Fruit fly (Drosophila melanogaster) whole organism, embryonic: ENCODE measurements around the gene Caf1-55.
A peak's percentile ranks its signal among the peaks of the same experiment; 100 is the strongest.

ENCODE experiments used
- Asciz ChIP-seq: fragments of 200-800 bp; sonication (Bioruptor generic); optimal IDR thresholded peaks from 2 replicates; lab custom pipeline; 2017; ENCODE audit warnings: missing biosample characterization, mild to moderate bottlenecking, missing genetic modification characterization, missing genetic modification reagents
- CG10147 ChIP-seq: fragments of 200-800 bp; sonication (Bioruptor generic); optimal IDR thresholded peaks from 2 replicates; lab custom pipeline; 2019; ENCODE audit warnings: missing biosample characterization, mild to moderate bottlenecking, missing genetic modification characterization, moderate library complexity
- CG11093 ChIP-seq: fragments of 200-800 bp; sonication (Bioruptor generic); IDR thresholded peaks from 3 replicates; pipeline ENCODE4 v1.3.6; 2022; ENCODE audit warnings: missing biosample characterization, missing genetic modification characterization
- CG12104 ChIP-seq: fragments of 200-800 bp; sonication (Bioruptor generic); optimal IDR thresholded peaks from 3 replicates; lab custom pipeline; 2016; ENCODE audit warnings: missing biosample characterization, missing genetic modification characterization
- CG13296 ChIP-seq: fragments of 200-800 bp; sonication (Bioruptor generic); optimal IDR thresholded peaks from 3 replicates; lab custom pipeline; 2018; ENCODE audit warnings: missing biosample characterization, mild to moderate bottlenecking, missing genetic modification characterization
- CG13624 ChIP-seq: fragments of 200-800 bp; sonication (Bioruptor generic); optimal IDR thresholded peaks from 2 replicates; lab custom pipeline; 2016; ENCODE audit warnings: missing biosample characterization, missing genetic modification characterization
- CG13894 ChIP-seq: fragments of 200-800 bp; sonication (Bioruptor generic); optimal IDR thresholded peaks from 3 replicates; lab custom pipeline; 2018; ENCODE audit warnings: missing biosample characterization, mild to moderate bottlenecking, missing genetic modification characterization, moderate library complexity
- CG14441 ChIP-seq: fragments of 200-800 bp; sonication (Bioruptor generic); IDR thresholded peaks from 2 replicates; pipeline ENCODE4 v1.3.6; 2022; ENCODE audit warnings: missing biosample characterization, missing genetic modification characterization
- CG18619 ChIP-seq: fragments of 200-800 bp; sonication (Bioruptor generic); optimal IDR thresholded peaks from 3 replicates; lab custom pipeline; 2017; ENCODE audit warnings: missing biosample characterization, mild to moderate bottlenecking, missing genetic modification characterization
- CG2116 ChIP-seq: fragments of 200-800 bp; sonication (Bioruptor generic); optimal IDR thresholded peaks from 3 replicates; lab custom pipeline; 2018; ENCODE audit warnings: missing biosample characterization, mild to moderate bottlenecking, missing genetic modification characterization
- CG2129 ChIP-seq: fragments of 200-800 bp; sonication (Bioruptor generic); IDR thresholded peaks from 2 replicates; pipeline ENCODE4 v1.3.6; 2022; ENCODE audit warnings: missing biosample characterization, missing genetic modification characterization; ENCODE audit not compliant: partially characterized antibody
- CG2199 ChIP-seq: fragments of 200-800 bp; sonication (Bioruptor generic); IDR thresholded peaks from 3 replicates; pipeline ENCODE4 v1.3.6; 2022; ENCODE audit warnings: missing biosample characterization, missing genetic modification characterization
- CG7556 ChIP-seq: fragments of 200-800 bp; sonication (Bioruptor generic); optimal IDR thresholded peaks from 2 replicates; lab custom pipeline; 2017; ENCODE audit warnings: missing biosample characterization, mild to moderate bottlenecking, missing genetic modification characterization
- CG7963 ChIP-seq: fragments of 200-800 bp; sonication (Bioruptor generic); IDR thresholded peaks from 3 replicates; pipeline ENCODE4 v1.3.6; 2022; ENCODE audit warnings: missing biosample characterization, missing genetic modification characterization; ENCODE audit not compliant: partially characterized antibody
- Dip3 ChIP-seq: fragments of 200-800 bp; sonication (Bioruptor generic); optimal IDR thresholded peaks from 3 replicates; lab custom pipeline; 2016; ENCODE audit warnings: missing biosample characterization, missing genetic modification characterization
- Eip74EF ChIP-seq, 2 experiments: fragments of 200-800 bp in 1 of 2; fragments of >200 bp in 1 of 2; sonication (Bioruptor generic) in 1 of 2; optimal IDR thresholded peaks; 2 replicates each; lab custom pipeline; 2017 to 2019; ENCODE audit warnings: missing biosample characterization in 2 of 2, missing genetic modification characterization in 2 of 2, mild to moderate bottlenecking in 1 of 2, moderate library complexity in 1 of 2
- Ets97D ChIP-seq: fragments of 200-800 bp; sonication (Bioruptor generic); optimal IDR thresholded peaks from 3 replicates; lab custom pipeline; 2016; ENCODE audit warnings: missing biosample characterization, missing genetic modification characterization
- HLH54F ChIP-seq: fragments of 200-800 bp; sonication (Bioruptor generic); optimal IDR thresholded peaks from 3 replicates; lab custom pipeline; 2016; ENCODE audit warnings: missing biosample characterization, missing genetic modification characterization
- Hr3 ChIP-seq: fragments of 200-800 bp; sonication (Bioruptor generic); optimal IDR thresholded peaks from 3 replicates; lab custom pipeline; 2016; ENCODE audit warnings: missing biosample characterization, missing genetic modification characterization
- MESR4 ChIP-seq: fragments of 200-800 bp; sonication (Bioruptor generic); optimal IDR thresholded peaks from 2 replicates; lab custom pipeline; 2018; ENCODE audit warnings: missing biosample characterization, mild to moderate bottlenecking, missing genetic modification characterization, moderate library complexity
- Pdp1 ChIP-seq, 2 experiments: fragments of 200-800 bp; sonication (Bioruptor generic); optimal IDR thresholded peaks; 3 replicates each; lab custom pipeline; 2016; ENCODE audit warnings: missing biosample characterization in 2 of 2, missing genetic modification characterization in 2 of 2, mild to moderate bottlenecking in 1 of 2, moderate library complexity in 1 of 2
- Sry-β ChIP-seq: fragments of 200-800 bp; sonication (Bioruptor generic); optimal IDR thresholded peaks from 2 replicates; lab custom pipeline; 2018; ENCODE audit warnings: missing biosample characterization, mild to moderate bottlenecking, missing genetic modification characterization, moderate library complexity
- YL-1 ChIP-seq: fragments of 200-800 bp; sonication (Bioruptor generic); optimal IDR thresholded peaks from 3 replicates; lab custom pipeline; 2017; ENCODE audit warnings: missing biosample characterization, mild to moderate bottlenecking, missing genetic modification characterization
- aop ChIP-seq: fragments of 200-800 bp; sonication (Bioruptor generic); IDR thresholded peaks from 2 replicates; pipeline ENCODE4 v1.3.6; 2022; ENCODE audit warnings: missing biosample characterization, missing genetic modification characterization
- ase ChIP-seq: fragments of 200-800 bp; sonication (Bioruptor generic); IDR thresholded peaks from 3 replicates; pipeline ENCODE4 v1.3.6; 2022; ENCODE audit warnings: missing biosample characterization, missing genetic modification characterization
- ato ChIP-seq: fragments of 200-800 bp; sonication (Bioruptor generic); IDR thresholded peaks from 2 replicates; pipeline ENCODE4 v1.3.6; 2022; ENCODE audit warnings: missing biosample characterization, missing genetic modification characterization; ENCODE audit not compliant: partially characterized antibody
- bab2 ChIP-seq: fragments of 200-800 bp; sonication (Bioruptor generic); optimal IDR thresholded peaks from 2 replicates; lab custom pipeline; 2016; ENCODE audit warnings: missing biosample characterization, missing genetic modification characterization
- bowl ChIP-seq: fragments of 200-800 bp; sonication (Bioruptor generic); IDR thresholded peaks from 2 replicates; pipeline ENCODE4 v1.3.6; 2022; ENCODE audit warnings: missing biosample characterization, missing genetic modification characterization
- chinmo ChIP-seq: fragments of 200-800 bp; sonication (Bioruptor generic); IDR thresholded peaks from 4 replicates; pipeline ENCODE4 v1.3.6; 2022; ENCODE audit warnings: missing biosample characterization, missing genetic modification characterization; ENCODE audit not compliant: partially characterized antibody
- ci ChIP-seq: fragments of 200-800 bp; sonication (Bioruptor generic); IDR thresholded peaks from 3 replicates; pipeline ENCODE4 v1.3.6; 2022; ENCODE audit warnings: missing biosample characterization, missing genetic modification characterization
- crol ChIP-seq: fragments of 200-800 bp; sonication (Bioruptor generic); IDR thresholded peaks from 2 replicates; pipeline ENCODE4 v1.3.6; 2022; ENCODE audit warnings: missing biosample characterization, missing genetic modification characterization
- danr ChIP-seq: fragments of 200-800 bp; sonication (Bioruptor generic); IDR thresholded peaks from 2 replicates; pipeline ENCODE4 v1.3.6; 2022; ENCODE audit warnings: missing biosample characterization, missing genetic modification characterization
- fd96Cb ChIP-seq: fragments of 200-800 bp; sonication (Bioruptor generic); optimal IDR thresholded peaks from 2 replicates; lab custom pipeline; 2018; ENCODE audit warnings: missing biosample characterization, mild to moderate bottlenecking, missing genetic modification characterization, moderate library complexity
- grau ChIP-seq: fragments of 200-800 bp; optimal IDR thresholded peaks from 3 replicates; lab custom pipeline; 2019; ENCODE audit warnings: missing biosample characterization, mild to moderate bottlenecking, missing genetic modification characterization, moderate library complexity
- gsb-n ChIP-seq: fragments of 200-800 bp; sonication (Bioruptor generic); optimal IDR thresholded peaks from 3 replicates; lab custom pipeline; 2018; ENCODE audit warnings: missing biosample characterization, mild to moderate bottlenecking, missing genetic modification characterization
- ind ChIP-seq: fragments of 200-800 bp; sonication (Bioruptor generic); optimal IDR thresholded peaks from 3 replicates; lab custom pipeline; 2016; ENCODE audit warnings: missing biosample characterization, missing genetic modification characterization
- inv ChIP-seq: fragments of 200-800 bp; sonication (Bioruptor generic); IDR thresholded peaks from 2 replicates; pipeline ENCODE4 v1.3.6; 2022; ENCODE audit warnings: missing biosample characterization, missing genetic modification characterization; ENCODE audit not compliant: partially characterized antibody
- jigr1 ChIP-seq: fragments of 200-800 bp; sonication (Bioruptor generic); IDR thresholded peaks from 3 replicates; pipeline ENCODE4 v1.3.6; 2022; ENCODE audit warnings: missing biosample characterization, missing genetic modification characterization
- mld ChIP-seq: fragments of 200-800 bp; sonication (Bioruptor generic); IDR thresholded peaks from 3 replicates; pipeline ENCODE4 v1.3.6; 2022; ENCODE audit warnings: missing biosample characterization, missing genetic modification characterization; ENCODE audit not compliant: partially characterized antibody
- nerfin-1 ChIP-seq: fragments of 200-800 bp; sonication (Bioruptor generic); optimal IDR thresholded peaks from 3 replicates; lab custom pipeline; 2019; ENCODE audit warnings: missing biosample characterization, mild to moderate bottlenecking, missing genetic modification characterization, moderate library complexity
- odd ChIP-seq: fragments of 200-800 bp; sonication (Bioruptor generic); optimal IDR thresholded peaks from 2 replicates; lab custom pipeline; 2017; ENCODE audit warnings: missing biosample characterization, mild to moderate bottlenecking, missing genetic modification characterization
- ranshi ChIP-seq: fragments of 200-800 bp; sonication (Bioruptor generic); IDR thresholded peaks from 2 replicates; pipeline ENCODE4 v1.3.6; 2022; ENCODE audit warnings: missing biosample characterization, missing genetic modification characterization
- ro ChIP-seq: fragments of 200-800 bp; sonication (Bioruptor generic); IDR thresholded peaks from 2 replicates; pipeline ENCODE4 v1.3.6; 2022; ENCODE audit warnings: missing biosample characterization, missing genetic modification characterization
- scrt ChIP-seq: fragments of 200-800 bp; sonication (Bioruptor generic); optimal IDR thresholded peaks from 2 replicates; lab custom pipeline; 2018; ENCODE audit warnings: missing biosample characterization, mild to moderate bottlenecking, missing genetic modification characterization, moderate library complexity
- sens ChIP-seq: fragments of 200-800 bp; sonication (Bioruptor generic); peaks from one replicate; lab custom pipeline; 2016; ENCODE audit warnings: missing biosample characterization, missing genetic modification characterization
- sim ChIP-seq: fragments of 200-800 bp; sonication (Bioruptor generic); IDR thresholded peaks from 2 replicates; pipeline ENCODE4 v1.3.6; 2022; ENCODE audit warnings: missing biosample characterization, missing genetic modification characterization
- slbo ChIP-seq: fragments of 200-800 bp; sonication (Bioruptor generic); IDR thresholded peaks from 2 replicates; pipeline ENCODE4 v1.3.6; 2022; ENCODE audit warnings: missing biosample characterization, missing genetic modification characterization
- ssp ChIP-seq: fragments of 200-800 bp; sonication (Bioruptor generic); IDR thresholded peaks from 2 replicates; pipeline ENCODE4 v1.3.6; 2022; ENCODE audit warnings: missing biosample characterization, missing genetic modification characterization
- tll ChIP-seq, 2 experiments: fragments of 200-800 bp in 1 of 2; fragments of >200 bp in 1 of 2; sonication (Bioruptor generic) in 1 of 2; optimal IDR thresholded peaks; 2 replicates each; lab custom pipeline; 2017 to 2019; ENCODE audit warnings: missing biosample characterization in 2 of 2, missing genetic modification characterization in 2 of 2, mild to moderate bottlenecking in 1 of 2, moderate library complexity in 1 of 2
- trh ChIP-seq: fragments of 200-800 bp; sonication (Bioruptor generic); optimal IDR thresholded peaks from 2 replicates; lab custom pipeline; 2016; ENCODE audit warnings: missing biosample characterization, missing genetic modification characterization
- twi ChIP-seq: fragments of 200-800 bp; optimal IDR thresholded peaks from 2 replicates; lab custom pipeline; 2019; ENCODE audit warnings: missing biosample characterization, mild to moderate bottlenecking, missing genetic modification characterization, moderate library complexity
- vvl ChIP-seq: fragments of 200-800 bp; sonication (Bioruptor generic); IDR thresholded peaks from 2 replicates; pipeline ENCODE4 v1.3.6; 2022; ENCODE audit warnings: missing biosample characterization, missing genetic modification characterization
- wek ChIP-seq: fragments of 200-800 bp; sonication (Bioruptor generic); optimal IDR thresholded peaks from 3 replicates; lab custom pipeline; 2018; ENCODE audit warnings: missing biosample characterization, mild to moderate bottlenecking, missing genetic modification characterization, moderate library complexity
- zen ChIP-seq: fragments of 200-800 bp; sonication (Bioruptor generic); optimal IDR thresholded peaks from 3 replicates; lab custom pipeline; 2018; ENCODE audit warnings: missing biosample characterization, mild to moderate bottlenecking, missing genetic modification characterization, moderate library complexity

Gene Caf1-55

DNA sequence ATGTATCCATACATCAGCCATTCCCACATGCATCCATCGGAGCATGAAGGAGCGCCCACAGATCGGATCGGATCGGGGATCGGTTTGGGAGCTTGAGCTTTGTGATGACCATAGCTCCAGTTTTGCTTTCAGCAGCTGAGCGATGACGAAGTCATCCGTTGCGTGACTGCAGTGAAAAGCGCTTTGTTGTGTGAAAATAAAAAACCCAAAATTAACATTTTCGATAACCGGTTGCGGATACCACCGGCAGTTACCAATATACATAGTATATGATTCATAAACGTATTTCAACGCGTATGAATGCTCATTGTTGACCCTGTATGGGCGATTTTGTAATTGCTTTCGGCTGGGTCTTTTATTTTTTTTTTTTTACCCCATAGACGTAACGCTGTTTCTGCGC is 20.2 kb upstream of the Caf1-55 start (continued):
- TF ChIP-seq CG13894 (tag; lab: Kevin White, UChicago) (peak; percentile 20), vvl (peak; percentile 61; the same call in 1 of the 2 replicates), odd (GFP tag; lab: Kevin White, UChicago) (no peak), CG11093 (no peak), ci (GFP tag; lab: Robert Waterston, UW) (no peak), wek (GFP tag; lab: Kevin White, UChicago) (no peak), aop (no peak), CG2129 (no peak), Pdp1 (GFP tag; optimal IDR thresholded peaks at IDR 0.05; lab: Kevin White, UChicago) (peak in 1 of 2 experiments; percentile 48), slbo (no peak), gsb-n (tag; lab: Kevin White, UChicago) (no peak), YL-1 (no peak), ssp (no peak), CG14441 (GFP tag; lab: Robert Waterston, UW) (no peak), CG2116 (GFP tag; lab: Kevin White, UChicago) (no peak), ato (GFP tag; lab: Robert Waterston, UW) (no peak), bab2 (no peak), ro (GFP tag; lab: Robert Waterston, UW) (no peak), Asciz (no peak), grau (tag; lab: Kevin White, UChicago) (no peak), inv (no peak), trh (no peak), Dip3 (GFP tag; lab: Kevin White, UChicago) (no peak), chinmo (0 out of 4 replicates have a peak, but pooled peaks have one; percentile 35), CG7963 (GFP tag; lab: Robert Waterston, UW) (0 out of 3 replicates have a peak, but pooled peaks have one; percentile 19), jigr1 (GFP tag; lab: Robert Waterston, UW) (no peak), nerfin-1 (tag; lab: Kevin White, UChicago) (no peak), CG10147 (GFP tag; lab: Kevin White, UChicago) (no peak), scrt (GFP tag; lab: Kevin White, UChicago) (no peak), danr (GFP tag; lab: Robert Waterston, UW) (no peak), crol (no peak), bowl (no peak), ase (GFP tag; lab: Robert Waterston, UW) (no peak), tll (GFP tag; optimal IDR thresholded peaks at IDR 0.05; lab: Kevin White, UChicago) (no peak), CG12104 (GFP tag; lab: Kevin White, UChicago) (no peak), CG7556 (GFP tag; lab: Kevin White, UChicago) (no peak), CG13296 (GFP tag; lab: Kevin White, UChicago) (no peak), sens (peak; percentile 40), Hr3 (GFP tag; lab: Kevin White, UChicago) (no peak), sim (GFP tag; lab: Robert Waterston, UW) (no peak), CG2199 (GFP tag; lab: Robert Waterston, UW) (0 out of 3 replicates have a peak, but pooled peaks have one; percentile 35)

- TF ChIP-seq CG18619 (no peak), Eip74EF (GFP tag; optimal IDR thresholded peaks at IDR 0.05; lab: Kevin White, UChicago) (no peak), MESR4 (GFP tag; lab: Kevin White, UChicago) (peak; percentile 18), fd96Cb (tag; lab: Kevin White, UChicago) (no peak), CG13624 (GFP tag; lab: Kevin White, UChicago) (no peak), Ets97D (GFP tag; lab: Kevin White, UChicago) (no peak), CG13894 (tag; lab: Kevin White, UChicago) (peak; percentile 43), mld (no peak), HLH54F (no peak), Sry-β (GFP tag; lab: Kevin White, UChicago) (no peak), ranshi (GFP tag; lab: Robert Waterston, UW) (no peak), zen (tag; lab: Kevin White, UChicago) (no peak), twi (tag; lab: Kevin White, UChicago) (no peak), ind (GFP tag; lab: Kevin White, UChicago) (no peak)
Measured at dm6 chr3R:15206273-15206672, 19.1 kb upstream of the Caf1-55 start, which contains the start of gene Spn88Ea. Gene Spn88Ea (minus strand): TSS chr3R:15206447.
